Comparison of ENCODE assay signal across 1 fruit fly cellular context in the genomic region with DNA sequence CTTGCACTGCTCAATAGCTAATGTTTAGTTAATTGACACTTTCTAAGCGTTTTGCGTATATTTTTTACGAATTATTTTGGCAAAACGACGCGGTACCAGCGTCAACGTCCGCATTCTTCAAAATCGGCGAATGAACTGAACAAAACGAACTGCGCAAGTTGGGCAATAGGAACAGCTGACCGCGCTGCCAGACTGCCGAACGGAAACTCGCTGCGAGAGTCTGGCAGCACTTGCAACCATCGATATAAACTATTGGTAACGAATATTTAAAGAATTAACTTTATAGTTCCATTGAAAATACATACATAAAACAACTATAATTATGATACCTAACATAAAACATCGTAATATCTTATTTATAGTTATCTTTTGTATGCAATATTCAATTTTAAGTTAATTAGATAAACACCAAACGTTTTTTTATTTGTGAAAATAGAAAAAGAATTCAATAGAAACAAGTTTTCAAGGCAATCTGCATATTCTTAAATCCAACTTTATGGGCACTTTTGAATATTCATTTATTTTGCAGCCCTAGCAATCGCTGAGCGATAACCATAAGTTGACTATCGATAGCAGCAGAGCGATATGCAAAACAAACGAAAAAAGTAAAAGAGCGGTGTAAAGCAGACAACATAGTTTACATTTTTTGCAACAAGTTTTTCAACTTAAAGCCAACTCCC.
TF ChIP-seq lines count a peak whose summit lies in the region.

TSS of gene Hs6st (minus strand) at position 141 of the 680 bp plus-strand sequence.
TSS of gene MED25 (plus strand) at position 576 of the 680 bp plus-strand sequence.

TF ChIP-seq in whole organism, embryonic, 481 proteins besides CTCF, POLR2A, EP300 and RAD21 (continued from another document and continues in another):
- TF ChIP-seq croc (GFP tag; conservative IDR thresholded peaks at IDR 0.05; lab: Robert Waterston, UW) (no peak), CG8290 (GFP tag; optimal IDR thresholded peaks at IDR 0.05; lab: Kevin White, UChicago) (no peak), CG8290 (tag; optimal IDR thresholded peaks at IDR 0.05; lab: Kevin White, UChicago) (no peak), Rfx (GFP tag; IDR thresholded peaks at IDR 0.05; lab: Robert Waterston, UW) (peak; percentile 26), PHDP (tag; optimal IDR thresholded peaks at IDR 0.05; lab: Kevin White, UChicago) (peak; percentile 24), CG13123 (GFP tag; optimal IDR thresholded peaks at IDR 0.05; lab: Kevin White, UChicago) (no peak), seq (GFP tag; IDR thresholded peaks at IDR 0.05; lab: Robert Waterston, UW) (no peak), CG7987 (GFP tag; optimal IDR thresholded peaks at IDR 0.05; lab: Kevin White, UChicago) (peak; percentile 39), caup (GFP tag; optimal IDR thresholded peaks at IDR 0.05; lab: Kevin White, UChicago; ENCODE audit: severe bottlenecking) (peak; percentile 65), CG5180 (GFP tag; optimal IDR thresholded peaks at IDR 0.05; lab: Kevin White, UChicago) (no peak), CG30403 (GFP tag; optimal IDR thresholded peaks at IDR 0.05; lab: Kevin White, UChicago) (peak; percentile 34), CG32772 (GFP tag; IDR thresholded peaks at IDR 0.05; lab: Robert Waterston, UW) (no peak), ken (GFP tag; IDR thresholded peaks at IDR 0.05; lab: Robert Waterston, UW) (no peak), CG10462 (GFP tag; optimal IDR thresholded peaks at IDR 0.05; lab: Kevin White, UChicago) (no peak), CG1602 (GFP tag; optimal IDR thresholded peaks at IDR 0.05; lab: Kevin White, UChicago) (no peak), Hmx (GFP tag; optimal IDR thresholded peaks at IDR 0.05; lab: Kevin White, UChicago) (no peak), stc (GFP tag; IDR thresholded peaks at IDR 0.05; lab: Robert Waterston, UW) (0 out of 2 replicates have a peak, but pooled peaks have one; percentile 17), CG12942 (GFP tag; optimal IDR thresholded peaks at IDR 0.05; lab: Kevin White, UChicago) (no peak), CHES-1-like (GFP tag; optimal IDR thresholded peaks at IDR 0.05; lab: Kevin White, UChicago) (no peak), CG42726 (GFP tag; IDR thresholded peaks at IDR 0.05; lab: Robert Waterston, UW; ENCODE audit: partially characterized antibody) (peak; percentile 83), Hand (GFP tag; optimal IDR thresholded peaks at IDR 0.05; lab: Kevin White, UChicago) (no peak), mirr (GFP tag; optimal IDR thresholded peaks at IDR 0.05; lab: Kevin White, UChicago) (peak; percentile 45), CG7963 (GFP tag; IDR thresholded peaks at IDR 0.05; lab: Robert Waterston, UW; ENCODE audit: partially characterized antibody) (peak; percentile 58; the same call in 2 of the 3 replicates), Stat92E (GFP tag; optimal IDR thresholded peaks at IDR 0.05; lab: Kevin White, UChicago) (peak in 1 of 3 experiments; percentile 38), ham (GFP tag; IDR thresholded peaks at IDR 0.05; lab: Robert Waterston, UW) (no peak), ab (GFP tag; optimal IDR thresholded peaks at IDR 0.05; lab: Kevin White, UChicago) (no peak), Sox102F (GFP tag; optimal IDR thresholded peaks at IDR 0.05; lab: Kevin White, UChicago) (peak; percentile 11), dati (GFP tag; IDR thresholded peaks at IDR 0.05; lab: Robert Waterston, UW) (no peak), CG14965 (GFP tag; optimal IDR thresholded peaks at IDR 0.05; lab: Kevin White, UChicago; ENCODE audit: borderline replicate concordance) (no peak), sens (GFP tag; lab: Kevin White, UChicago) (peak; percentile 48), CG13894 (tag; optimal IDR thresholded peaks at IDR 0.05; lab: Kevin White, UChicago) (no peak), CG4730 (GFP tag; IDR thresholded peaks at IDR 0.05; lab: Robert Waterston, UW) (no peak), gsb (GFP tag; IDR thresholded peaks at IDR 0.05; lab: Robert Waterston, UW) (no peak), gce (GFP tag; IDR thresholded peaks at IDR 0.05; lab: Robert Waterston, UW) (no peak), CG10321 (GFP tag; IDR thresholded peaks at IDR 0.05; lab: Robert Waterston, UW) (no peak), ERR (GFP tag; optimal IDR thresholded peaks at IDR 0.05; lab: Kevin White, UChicago) (no peak), btn (GFP tag; optimal IDR thresholded peaks at IDR 0.05; lab: Kevin White, UChicago) (no peak), CG9932 (GFP tag; IDR thresholded peaks at IDR 0.05; lab: Robert Waterston, UW) (peak; percentile 29; the same call in 1 of the 2 replicates), CG4404 (GFP tag; IDR thresholded peaks at IDR 0.05; lab: Robert Waterston, UW) (no peak), Dfd (GFP tag; optimal IDR thresholded peaks at IDR 0.05; lab: Kevin White, UChicago) (no peak), CG2889 (GFP tag; IDR thresholded peaks at IDR 0.05; lab: Robert Waterston, UW) (no peak), nerfin-1 (tag; optimal IDR thresholded peaks at IDR 0.05; lab: Kevin White, UChicago) (peak; percentile 10), pzg (GFP tag; optimal IDR thresholded peaks at IDR 0.05; lab: Kevin White, UChicago) (peak; percentile 74), Dbx (GFP tag; IDR thresholded peaks at IDR 0.05; lab: Robert Waterston, UW) (peak; percentile 70), CG8388 (GFP tag; optimal IDR thresholded peaks at IDR 0.05; lab: Kevin White, UChicago) (no peak), Oaz (GFP tag; IDR thresholded peaks at IDR 0.05; lab: Robert Waterston, UW) (no peak), CG9797 (GFP tag; optimal IDR thresholded peaks at IDR 0.05; lab: Kevin White, UChicago) (peak; percentile 52), Adf1 (GFP tag; IDR thresholded peaks at IDR 0.05; lab: Robert Waterston, UW) (no peak), CG12391 (tag; optimal IDR thresholded peaks at IDR 0.05; lab: Kevin White, UChicago) (peak; percentile 55), cwo (GFP tag; optimal IDR thresholded peaks at IDR 0.05; lab: Kevin White, UChicago) (peak; percentile 45), CG11456 (GFP tag; IDR thresholded peaks at IDR 0.05; lab: Robert Waterston, UW) (peak; percentile 28; the same call in 1 of the 3 replicates), CG5953 (GFP tag; IDR thresholded peaks at IDR 0.05; lab: Robert Waterston, UW) (no peak), CG11560 (tag; IDR thresholded peaks at IDR 0.05; lab: Robert Waterston, UW) (no peak), Awh (GFP tag; IDR thresholded peaks at IDR 0.05; lab: Robert Waterston, UW) (0 out of 2 replicates have a peak, but pooled peaks have one; percentile 13), bigmax (GFP tag; optimal IDR thresholded peaks at IDR 0.05; lab: Kevin White, UChicago) (no peak), CG1832 (GFP tag; optimal IDR thresholded peaks at IDR 0.05; lab: Kevin White, UChicago) (no peak), CG4820 (GFP tag; optimal IDR thresholded peaks at IDR 0.05; lab: Kevin White, UChicago) (peak; percentile 44), Nf-YB (GFP tag; optimal IDR thresholded peaks at IDR 0.05; lab: Kevin White, UChicago) (no peak), Sry-β (GFP tag; optimal IDR thresholded peaks at IDR 0.05; lab: Kevin White, UChicago) (peak; percentile 12), mld (GFP tag; IDR thresholded peaks at IDR 0.05; lab: Robert Waterston, UW; ENCODE audit: partially characterized antibody) (peak; percentile 50; the same call in 1 of the 3 replicates), Atf-2 (GFP tag; optimal IDR thresholded peaks at IDR 0.05; lab: Kevin White, UChicago) (no peak), pros (GFP tag; optimal IDR thresholded peaks at IDR 0.05; lab: Kevin White, UChicago) (no peak), pum (GFP tag; optimal IDR thresholded peaks at IDR 0.05; lab: Kevin White, UChicago) (no peak), oc (tag; optimal IDR thresholded peaks at IDR 0.05; lab: Kevin White, UChicago) (no peak), CG13296 (GFP tag; optimal IDR thresholded peaks at IDR 0.05; lab: Kevin White, UChicago) (peak; percentile 67), CG17328 (GFP tag; IDR thresholded peaks at IDR 0.05; lab: Robert Waterston, UW) (peak; percentile 25), unpg (GFP tag; optimal IDR thresholded peaks at IDR 0.05; lab: Kevin White, UChicago) (peak; percentile 4), ash1 (GFP tag; optimal IDR thresholded peaks at IDR 0.05; lab: Kevin White, UChicago) (no peak), slou (GFP tag; optimal IDR thresholded peaks at IDR 0.05; lab: Kevin White, UChicago) (no peak), CG18764 (GFP tag; optimal IDR thresholded peaks at IDR 0.05; lab: Kevin White, UChicago) (peak; percentile 43), CG11695 (GFP tag; IDR thresholded peaks at IDR 0.05; lab: Robert Waterston, UW) (no peak), H15 (GFP tag; IDR thresholded peaks at IDR 0.05; lab: Robert Waterston, UW) (no peak), CG10431 (GFP tag; optimal IDR thresholded peaks at IDR 0.05; lab: Kevin White, UChicago) (no peak), CG11696 (GFP tag; IDR thresholded peaks at IDR 0.05; lab: Robert Waterston, UW) (no peak), Lhr (GFP tag; optimal IDR thresholded peaks at IDR 0.05; lab: Kevin White, UChicago) (peak; percentile 45), CG14014 (GFP tag; IDR thresholded peaks at IDR 0.05; lab: Robert Waterston, UW) (peak; percentile 40; the same call in 1 of the 2 replicates), D19B (GFP tag; optimal IDR thresholded peaks at IDR 0.05; lab: Kevin White, UChicago) (no peak), CG32767 (GFP tag; IDR thresholded peaks at IDR 0.05; lab: Robert Waterston, UW) (no peak), lilli (GFP tag; optimal IDR thresholded peaks at IDR 0.05; lab: Kevin White, UChicago) (peak; percentile 35), jumu (GFP tag; optimal IDR thresholded peaks at IDR 0.05; lab: Kevin White, UChicago) (no peak), CG32532 (GFP tag; IDR thresholded peaks at IDR 0.05; lab: Robert Waterston, UW) (peak; percentile 41; the same call in 1 of the 2 replicates), CG7928 (GFP tag; optimal IDR thresholded peaks at IDR 0.05; lab: Kevin White, UChicago) (peak; percentile 93), CG3847 (GFP tag; IDR thresholded peaks at IDR 0.05; lab: Robert Waterston, UW) (peak; percentile 66), ems (GFP tag; optimal IDR thresholded peaks at IDR 0.05; lab: Kevin White, UChicago) (no peak), NC2β (GFP tag; optimal IDR thresholded peaks at IDR 0.05; lab: Kevin White, UChicago) (no peak), GATAe (GFP tag; conservative IDR thresholded peaks at IDR 0.05; lab: Robert Waterston, UW) (no peak), YL-1 (GFP tag; optimal IDR thresholded peaks at IDR 0.05; lab: Kevin White, UChicago) (peak; percentile 60), sug (tag; optimal IDR thresholded peaks at IDR 0.05; lab: Kevin White, UChicago) (no peak), chn (GFP tag; optimal IDR thresholded peaks at IDR 0.05; lab: Kevin White, UChicago) (no peak), CG18476 (GFP tag; optimal IDR thresholded peaks at IDR 0.05; lab: Kevin White, UChicago) (peak; percentile 37), kni (GFP tag; optimal IDR thresholded peaks at IDR 0.05; lab: Kevin White, UChicago) (peak; percentile 50), Kr (GFP tag; optimal IDR thresholded peaks at IDR 0.05; lab: Kevin White, UChicago) (no peak), NfI (GFP tag; optimal IDR thresholded peaks at IDR 0.05; lab: Kevin White, UChicago) (peak; percentile 39), CG12236 (GFP tag; optimal IDR thresholded peaks at IDR 0.05; lab: Kevin White, UChicago) (no peak), p53 (GFP tag; optimal IDR thresholded peaks at IDR 0.05; lab: Kevin White, UChicago) (no peak), insv (GFP tag; optimal IDR thresholded peaks at IDR 0.05; lab: Kevin White, UChicago) (peak in 1 of 2 experiments; percentile 48), trem (tag; optimal IDR thresholded peaks at IDR 0.05; lab: Kevin White, UChicago) (peak; percentile 24), cato (GFP tag; optimal IDR thresholded peaks at IDR 0.05; lab: Kevin White, UChicago; ENCODE audit: borderline replicate concordance) (no peak), CG6272 (GFP tag; IDR thresholded peaks at IDR 0.05; lab: Robert Waterston, UW) (no peak), CG1603 (tag; optimal IDR thresholded peaks at IDR 0.05; lab: Kevin White, UChicago) (no peak), C15 (GFP tag; IDR thresholded peaks at IDR 0.05; lab: Robert Waterston, UW) (0 out of 3 replicates have a peak, but pooled peaks have one; percentile 32), mam (GFP tag; optimal IDR thresholded peaks at IDR 0.05; lab: Kevin White, UChicago) (no peak), NC2α (GFP tag; optimal IDR thresholded peaks at IDR 0.05; lab: Kevin White, UChicago) (no peak), CG17568 (GFP tag; optimal IDR thresholded peaks at IDR 0.05; lab: Kevin White, UChicago) (no peak), nau (GFP tag; optimal IDR thresholded peaks at IDR 0.05; lab: Kevin White, UChicago) (no peak), ranshi (GFP tag; IDR thresholded peaks at IDR 0.05; lab: Robert Waterston, UW) (0 out of 2 replicates have a peak, but pooled peaks have one; percentile 17), B-H1 (GFP tag; IDR thresholded peaks at IDR 0.05; lab: Robert Waterston, UW) (no peak), CG14050 (GFP tag; IDR thresholded peaks at IDR 0.05; lab: Robert Waterston, UW) (peak; percentile 52; the same call in 2 of the 3 replicates), Pdp1 (GFP tag; optimal IDR thresholded peaks at IDR 0.05; lab: Kevin White, UChicago) (peak in 1 of 2 experiments; percentile 81), salm (tag; optimal IDR thresholded peaks at IDR 0.05; lab: Kevin White, UChicago) (no peak), Mes4 (GFP tag; optimal IDR thresholded peaks at IDR 0.05; lab: Kevin White, UChicago) (no peak), Gug (GFP tag; IDR thresholded peaks at IDR 0.05; lab: Robert Waterston, UW) (no peak), abd-A (tag; optimal IDR thresholded peaks at IDR 0.05; lab: Kevin White, UChicago) (no peak), Poxn (GFP tag; IDR thresholded peaks at IDR 0.05; lab: Robert Waterston, UW) (no peak), BtbVII (GFP tag; optimal IDR thresholded peaks at IDR 0.05; lab: Kevin White, UChicago) (peak; percentile 39), Hr51 (GFP tag; optimal IDR thresholded peaks at IDR 0.05; lab: Kevin White, UChicago) (no peak), CG1529 (GFP tag; optimal IDR thresholded peaks at IDR 0.05; lab: Kevin White, UChicago) (no peak), tx (GFP tag; optimal IDR thresholded peaks at IDR 0.05; lab: Kevin White, UChicago) (no peak), Opbp (GFP tag; IDR thresholded peaks at IDR 0.05; lab: Robert Waterston, UW; ENCODE audit: partially characterized antibody) (peak; percentile 68), rib (GFP tag; IDR thresholded peaks at IDR 0.05; lab: Robert Waterston, UW) (peak; percentile 18; the same call in 1 of the 2 replicates), HmgD (GFP tag; optimal IDR thresholded peaks at IDR 0.05; lab: Kevin White, UChicago) (no peak), CG7271 (tag; optimal IDR thresholded peaks at IDR 0.05; lab: Kevin White, UChicago) (no peak), al (GFP tag; IDR thresholded peaks at IDR 0.05; lab: Robert Waterston, UW) (no peak), ssp (GFP tag; IDR thresholded peaks at IDR 0.05; lab: Robert Waterston, UW) (no peak)
